Worm (Caenorhabditis elegans): ENCODE data around the gene F46G10.4.

DNA sequence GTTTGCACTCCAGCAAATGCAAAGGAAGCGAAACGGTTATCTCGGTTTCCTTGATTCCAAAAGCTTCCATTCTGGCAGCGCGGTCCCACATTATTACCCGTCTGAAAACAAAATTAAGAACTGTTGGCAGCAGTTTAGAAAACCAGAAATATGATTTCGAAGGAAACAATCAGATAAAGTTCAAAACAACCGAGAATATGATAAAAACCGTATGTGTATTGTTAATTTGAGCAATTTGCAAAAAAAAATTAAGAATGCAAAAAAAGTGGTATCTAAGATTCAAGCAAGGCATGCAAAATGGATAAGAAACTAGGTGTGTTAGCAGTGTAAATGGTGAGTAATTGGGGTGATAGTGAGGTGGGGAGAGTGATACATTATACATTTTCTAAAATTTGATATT, 45.1 kb upstream of the F46G10.4 start, which contains the start of gene R04D3.4:
- no peak for TF ChIP-seq nhr-28 (tag; optimal IDR thresholded peaks at IDR 0.05)
- no peak for TF ChIP-seq unc-62 (GFP tag; optimal IDR thresholded peaks at IDR 0.05)
- TF ChIP-seq unc-39 (tag; optimal IDR thresholded peaks at IDR 0.05), result no peak
- TF ChIP-seq mab-5 (tag; optimal IDR thresholded peaks at IDR 0.05), result no peak
- TF ChIP-seq ztf-11 (tag; optimal IDR thresholded peaks at IDR 0.05), result no peak
- no peak for TF ChIP-seq nhr-76 (tag; optimal IDR thresholded peaks at IDR 0.05)
- no peak for TF ChIP-seq pha-4 (tag; optimal IDR thresholded peaks at IDR 0.05)
- no peak for TF ChIP-seq blmp-1 (tag; optimal IDR thresholded peaks at IDR 0.05)
- TF ChIP-seq lin-13 (tag; optimal IDR thresholded peaks at IDR 0.05), result no peak
- no peak for TF ChIP-seq sptf-1 (tag; optimal IDR thresholded peaks at IDR 0.05)
- TF ChIP-seq tbx-8 (GFP tag; optimal IDR thresholded peaks at IDR 0.05), result no peak
- TF ChIP-seq nhr-237 (tag; optimal IDR thresholded peaks at IDR 0.05), result no peak
- TF ChIP-seq elt-3 (tag; optimal IDR thresholded peaks at IDR 0.05), result no peak
- no peak for TF ChIP-seq nhr-2 (tag; optimal IDR thresholded peaks at IDR 0.05)
